Worm (Caenorhabditis elegans) whole organism, L3 larva: ENCODE data around the gene Y102A11A.2.

Source experiments
- egl-5 ChIP-seq: fragments of 150-350 bp; optimal IDR thresholded peaks from 2 replicates; lab custom pipeline; 2017; ENCODE audit warnings: missing biosample characterization, missing genetic modification reagents, missing genetic modification characterization, inconsistent platforms
- elt-2 ChIP-seq: sonication (generic microtip); optimal IDR thresholded peaks from 2 replicates; lab custom pipeline; 2016; ENCODE audit warnings: missing genetic modification reagents, mild to moderate bottlenecking, missing genetic modification characterization, missing compliant biosample characterization
- lin-39 ChIP-seq: fragments of 150-350 bp; optimal IDR thresholded peaks from 2 replicates; lab custom pipeline; 2018; ENCODE audit warnings: missing biosample characterization, missing genetic modification reagents, missing genetic modification characterization
- nfya-1 ChIP-seq: sonication (generic microtip); optimal IDR thresholded peaks from 2 replicates; lab custom pipeline; 2017; ENCODE audit warnings: missing genetic modification characterization, mild to moderate bottlenecking, missing compliant biosample characterization, antibody characterized with exemption, moderate library complexity; ENCODE audit not compliant: insufficient read depth
- nhr-11 ChIP-seq: fragments of 150-350 bp; optimal IDR thresholded peaks from 2 replicates; lab custom pipeline; 2014; ENCODE audit warnings: missing biosample characterization, missing genetic modification characterization
- nhr-76 ChIP-seq: fragments of 150-350 bp; sonication (generic microtip); optimal IDR thresholded peaks from 5 replicates; lab custom pipeline; 2014; ENCODE audit warnings: missing biosample characterization, missing genetic modification characterization
- pha-4 ChIP-seq: fragments of 150-350 bp; optimal IDR thresholded peaks from 2 replicates; lab custom pipeline; 2014; ENCODE audit warnings: missing biosample characterization, missing genetic modification reagents, missing genetic modification characterization
- snpc-4 ChIP-seq: fragments of 150-350 bp; optimal IDR thresholded peaks from 2 replicates; lab custom pipeline; 2014; ENCODE audit warnings: missing biosample characterization, missing genetic modification characterization

- no peak for TF ChIP-seq nhr-11
- no peak for TF ChIP-seq nhr-76
- TF ChIP-seq snpc-4, result no peak
- TF ChIP-seq lin-39 (tag; lab: Kevin White, UChicago), result no peak
- TF ChIP-seq pha-4 (tag; lab: Kevin White, UChicago), result no peak
- TF ChIP-seq egl-5 (tag; lab: Kevin White, UChicago), result no peak
- TF ChIP-seq elt-2 (tag; lab: Kevin White, UChicago), result no peak
- TF ChIP-seq nfya-1 (tag; lab: Kevin White, UChicago), result no peak
Measured at ce11 chrX:2042621-2043020, 16.2 kb downstream of the Y102A11A.2 start.
